Worm (Caenorhabditis elegans) whole organism, L1 larva: ENCODE measurements around the gene glod-4.

Source experiments
- C04F5.9 ChIP-seq: sonication (generic microtip); optimal IDR thresholded peaks from 2 replicates; lab custom pipeline; 2016; ENCODE audit warnings: missing genetic modification characterization, missing compliant biosample characterization
- C34B4.2 ChIP-seq: sonication (generic microtip); optimal IDR thresholded peaks from 2 replicates; lab custom pipeline; 2017; ENCODE audit warnings: mild to moderate bottlenecking, missing genetic modification characterization, missing compliant biosample characterization
- F16B12.6 ChIP-seq: fragments of 150-350 bp; optimal IDR thresholded peaks from 2 replicates; lab custom pipeline; 2014; ENCODE audit warnings: missing biosample characterization, missing genetic modification characterization
- ceh-8 ChIP-seq: fragments of 200-800 bp; sonication (Bioruptor generic); optimal IDR thresholded peaks from 2 replicates; lab custom pipeline; 2018; ENCODE audit warnings: mild to moderate bottlenecking, missing genetic modification characterization, moderate library complexity, missing compliant biosample characterization
- ceh-82 ChIP-seq, 3 experiments: fragments of 150-350 bp in 1 of 3; sonication (generic microtip) in 2 of 3; optimal IDR thresholded peaks; 2 replicates each; lab custom pipeline; 2014 to 2017; ENCODE audit warnings: missing biosample characterization in 3 of 3, missing genetic modification characterization in 3 of 3
- ceh-88 ChIP-seq: fragments of 200-800 bp; sonication (Bioruptor generic); IDR thresholded peaks from 2 replicates; pipeline ENCODE4 v1.3.6; 2022; ENCODE audit warnings: missing genetic modification characterization, missing compliant biosample characterization
- ceh-90 ChIP-seq: sonication (generic microtip); optimal IDR thresholded peaks from 2 replicates; lab custom pipeline; 2016; ENCODE audit warnings: missing genetic modification characterization, missing compliant biosample characterization
- dpl-1 ChIP-seq, 3 experiments: fragments of 150-350 bp in 2 of 3; sonication (generic microtip) in 1 of 3; optimal IDR thresholded peaks; 2 replicates each; lab custom pipeline; 2014 to 2017; ENCODE audit warnings: missing biosample characterization in 3 of 3, missing genetic modification characterization in 3 of 3, missing genetic modification reagents in 3 of 3
- efl-3 ChIP-seq: fragments of 200-800 bp; sonication (Bioruptor generic); optimal IDR thresholded peaks from 2 replicates; lab custom pipeline; 2018; ENCODE audit warnings: mild to moderate bottlenecking, missing genetic modification characterization, missing compliant biosample characterization
- fkh-10 ChIP-seq: sonication (generic microtip); optimal IDR thresholded peaks from 2 replicates; lab custom pipeline; 2017; ENCODE audit warnings: missing biosample characterization, missing genetic modification reagents, missing genetic modification characterization
- fos-1 ChIP-seq: fragments of 150-350 bp; optimal IDR thresholded peaks from 2 replicates; lab custom pipeline; 2014; ENCODE audit warnings: missing biosample characterization, missing genetic modification characterization
- hlh-17 ChIP-seq: fragments of 200-800 bp; sonication (Bioruptor generic); optimal IDR thresholded peaks from 2 replicates; lab custom pipeline; 2018; ENCODE audit warnings: missing genetic modification characterization, mild to moderate bottlenecking, missing compliant biosample characterization, moderate library complexity, borderline replicate concordance
- hpl-2 ChIP-seq: fragments of 150-350 bp; optimal IDR thresholded peaks from 2 replicates; lab custom pipeline; 2014; ENCODE audit warnings: missing biosample characterization, missing genetic modification reagents, missing genetic modification characterization
- lin-14 ChIP-seq: fragments of 200-800 bp; sonication (Bioruptor generic); optimal IDR thresholded peaks from 2 replicates; lab custom pipeline; 2018; ENCODE audit warnings: mild to moderate bottlenecking, missing genetic modification characterization, moderate library complexity, missing compliant biosample characterization
- lin-39 ChIP-seq: fragments of 150-350 bp; optimal IDR thresholded peaks from 2 replicates; lab custom pipeline; 2014; ENCODE audit warnings: missing biosample characterization, missing genetic modification reagents, missing genetic modification characterization
- lsy-2 ChIP-seq, 2 experiments: fragments of 150-350 bp; optimal IDR thresholded peaks; 2 replicates each; lab custom pipeline; 2014; ENCODE audit warnings: missing biosample characterization in 2 of 2, missing genetic modification characterization in 2 of 2
- mab-9 ChIP-seq: fragments of 200-800 bp; sonication (Bioruptor generic); IDR thresholded peaks from 2 replicates; pipeline ENCODE4 v1.3.6; 2022; ENCODE audit warnings: missing genetic modification reagents, missing genetic modification characterization, missing compliant biosample characterization
- mdl-1 ChIP-seq, 2 experiments: fragments of 150-350 bp; optimal IDR thresholded peaks; 2 replicates each; lab custom pipeline; 2014 to 2017; ENCODE audit warnings: missing biosample characterization in 2 of 2, missing genetic modification characterization in 2 of 2, inconsistent platforms in 1 of 2
- mef-2 ChIP-seq: fragments of 150-350 bp; optimal IDR thresholded peaks from 2 replicates; lab custom pipeline; 2014; ENCODE audit warnings: missing biosample characterization, missing genetic modification characterization
- nhr-11 ChIP-seq: fragments of 150-350 bp; optimal IDR thresholded peaks from 2 replicates; lab custom pipeline; 2014; ENCODE audit warnings: missing biosample characterization, missing genetic modification characterization
- nhr-20 ChIP-seq: sonication (generic microtip); optimal IDR thresholded peaks from 2 replicates; lab custom pipeline; 2016; ENCODE audit warnings: mild to moderate bottlenecking, missing genetic modification characterization, missing compliant biosample characterization
- nhr-237 ChIP-seq: fragments of 150-350 bp; optimal IDR thresholded peaks from 2 replicates; lab custom pipeline; 2014; ENCODE audit warnings: missing biosample characterization, missing genetic modification characterization
- nhr-28 ChIP-seq: fragments of 150-350 bp; optimal IDR thresholded peaks from 2 replicates; lab custom pipeline; 2014; ENCODE audit warnings: missing biosample characterization, missing genetic modification characterization
- nhr-71 ChIP-seq: sonication (generic microtip); optimal IDR thresholded peaks from 2 replicates; lab custom pipeline; 2016; ENCODE audit warnings: mild to moderate bottlenecking, missing genetic modification characterization, moderate library complexity, missing compliant biosample characterization
- nhr-77 ChIP-seq: fragments of 150-350 bp; optimal IDR thresholded peaks from 2 replicates; lab custom pipeline; 2014; ENCODE audit warnings: missing biosample characterization, missing genetic modification characterization
- nhr-84 ChIP-seq: sonication (generic microtip); optimal IDR thresholded peaks from 2 replicates; lab custom pipeline; 2017; ENCODE audit warnings: missing biosample characterization, missing genetic modification characterization
- pag-3 ChIP-seq: sonication (generic microtip); optimal IDR thresholded peaks from 2 replicates; lab custom pipeline; 2017; ENCODE audit warnings: missing genetic modification characterization, mild to moderate bottlenecking, missing compliant biosample characterization, antibody characterized with exemption, borderline replicate concordance; ENCODE audit not compliant: insufficient read depth
- pax-3 ChIP-seq: fragments of 200-800 bp; sonication (Bioruptor generic); optimal IDR thresholded peaks from 2 replicates; lab custom pipeline; 2018; ENCODE audit warnings: mild to moderate bottlenecking, missing genetic modification characterization, moderate library complexity, missing compliant biosample characterization
- rnt-1 ChIP-seq: sonication (generic microtip); optimal IDR thresholded peaks from 2 replicates; lab custom pipeline; 2016; ENCODE audit warnings: mild to moderate bottlenecking, missing genetic modification characterization, moderate library complexity, missing compliant biosample characterization
- skn-1 ChIP-seq: fragments of 150-350 bp; optimal IDR thresholded peaks from 2 replicates; lab custom pipeline; 2014; ENCODE audit warnings: missing biosample characterization, missing genetic modification characterization
- snpc-4 ChIP-seq: fragments of 150-350 bp; optimal IDR thresholded peaks from 2 replicates; lab custom pipeline; 2014; ENCODE audit warnings: missing biosample characterization, missing genetic modification characterization
- sox-4 ChIP-seq: sonication (generic microtip); optimal IDR thresholded peaks from 2 replicates; lab custom pipeline; 2016; ENCODE audit warnings: missing genetic modification characterization, missing compliant biosample characterization
- sptf-1 ChIP-seq: fragments of 150-350 bp; optimal IDR thresholded peaks from 2 replicates; lab custom pipeline; 2014; ENCODE audit warnings: missing biosample characterization, missing genetic modification characterization
- sup-37 ChIP-seq: fragments of 200-800 bp; sonication (Bioruptor generic); optimal IDR thresholded peaks from 2 replicates; lab custom pipeline; 2018; ENCODE audit warnings: mild to moderate bottlenecking, missing genetic modification characterization, missing compliant biosample characterization
- swsn-7 ChIP-seq: sonication (generic microtip); optimal IDR thresholded peaks from 2 replicates; lab custom pipeline; 2016; ENCODE audit warnings: missing genetic modification characterization, missing compliant biosample characterization
- tbx-2 ChIP-seq: sonication (generic microtip); optimal IDR thresholded peaks from 2 replicates; lab custom pipeline; 2016; ENCODE audit warnings: missing genetic modification characterization, missing compliant biosample characterization
- tlp-1 ChIP-seq: fragments of 150-350 bp; optimal IDR thresholded peaks from 2 replicates; lab custom pipeline; 2014; ENCODE audit warnings: missing biosample characterization, missing genetic modification characterization
- unc-62 ChIP-seq: fragments of 150-350 bp; optimal IDR thresholded peaks from 2 replicates; lab custom pipeline; 2014; ENCODE audit warnings: missing biosample characterization, missing genetic modification reagents, missing genetic modification characterization
- unc-98 ChIP-seq: fragments of 200-800 bp; sonication (Bioruptor generic); IDR thresholded peaks from 2 replicates; pipeline ENCODE4 v1.3.6; 2022; ENCODE audit warnings: missing genetic modification characterization, missing compliant biosample characterization
- vab-15 ChIP-seq: sonication (generic microtip); optimal IDR thresholded peaks from 2 replicates; lab custom pipeline; 2017; ENCODE audit warnings: missing genotype, mild to moderate bottlenecking, missing genetic modification characterization, missing compliant biosample characterization
- zag-1 ChIP-seq: fragments of 150-350 bp; optimal IDR thresholded peaks from 2 replicates; lab custom pipeline; 2014; ENCODE audit warnings: missing biosample characterization, missing genetic modification characterization
- zip-4 ChIP-seq: fragments of 200-800 bp; sonication (Bioruptor generic); optimal IDR thresholded peaks from 2 replicates; lab custom pipeline; 2018; ENCODE audit warnings: mild to moderate bottlenecking, missing genetic modification characterization, moderate library complexity, missing compliant biosample characterization
- ztf-11 ChIP-seq, 2 experiments: sonication (generic microtip); optimal IDR thresholded peaks; 2 replicates each; lab custom pipeline; 2016 to 2017; ENCODE audit warnings: missing genetic modification characterization in 2 of 2, missing biosample characterization in 1 of 2, missing compliant biosample characterization in 1 of 2
- ztf-4 ChIP-seq: fragments of 150-350 bp; optimal IDR thresholded peaks from 2 replicates; lab custom pipeline; 2014; ENCODE audit warnings: missing biosample characterization, missing genetic modification characterization

glod-4 gene

DNA sequence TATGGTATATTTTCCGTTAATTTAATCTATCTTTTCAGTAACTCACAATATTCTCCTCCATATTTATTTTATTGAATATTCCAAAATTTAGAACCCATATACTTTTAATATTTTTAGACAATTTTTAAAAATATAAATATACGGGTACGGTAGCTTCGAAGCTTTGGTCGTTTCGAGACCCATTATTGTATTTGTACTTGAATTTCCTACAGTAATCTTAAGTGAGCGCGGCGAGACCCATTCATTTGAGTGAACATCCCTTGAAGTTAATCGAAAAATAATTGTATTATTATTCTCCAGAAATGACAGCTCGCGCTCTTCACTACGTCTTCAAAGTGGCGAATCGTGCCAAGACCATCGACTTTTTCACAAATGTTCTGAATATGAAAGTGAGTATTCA lies at the start of gene glod-4:
Gene glod-4, plus strand, starts transcription at position 301 of the 400 bp plus-strand sequence.
- TF ChIP-seq nhr-71 (tag; lab: Kevin White, UChicago) = no peak
- no peak for TF ChIP-seq dpl-1 (GFP tag; optimal IDR thresholded peaks at IDR 0.05; lab: Kevin White, UChicago)
- no peak for TF ChIP-seq pax-3 (tag; lab: Kevin White, UChicago)
- no peak for TF ChIP-seq ceh-90
- TF ChIP-seq C34B4.2 = no peak
- TF ChIP-seq ztf-11 (tag; optimal IDR thresholded peaks at IDR 0.05; lab: Kevin White, UChicago) = no peak
- no peak for TF ChIP-seq F16B12.6 (tag; lab: Kevin White, UChicago)
- TF ChIP-seq unc-62 (GFP tag; lab: Kevin White, UChicago) = no peak
- no peak for TF ChIP-seq swsn-7 (tag; lab: Kevin White, UChicago)
- no peak for TF ChIP-seq hlh-17 (GFP tag; lab: Kevin White, UChicago)
- no peak for TF ChIP-seq zag-1 (tag; lab: Kevin White, UChicago)
- no peak for TF ChIP-seq nhr-237
- TF ChIP-seq fkh-10 (GFP tag; lab: Kevin White, UChicago) = no peak
- no peak for TF ChIP-seq tbx-2 (tag; lab: Kevin White, UChicago)
- no peak for TF ChIP-seq rnt-1 (tag; lab: Kevin White, UChicago)
- no peak for TF ChIP-seq mdl-1 (tag; optimal IDR thresholded peaks at IDR 0.05; lab: Kevin White, UChicago)
- no peak for TF ChIP-seq sup-37
- TF ChIP-seq C04F5.9 (tag; lab: Kevin White, UChicago) = no peak
- TF ChIP-seq pag-3 = no peak
- no peak for TF ChIP-seq zip-4 (GFP tag; lab: Kevin White, UChicago)

DNA sequence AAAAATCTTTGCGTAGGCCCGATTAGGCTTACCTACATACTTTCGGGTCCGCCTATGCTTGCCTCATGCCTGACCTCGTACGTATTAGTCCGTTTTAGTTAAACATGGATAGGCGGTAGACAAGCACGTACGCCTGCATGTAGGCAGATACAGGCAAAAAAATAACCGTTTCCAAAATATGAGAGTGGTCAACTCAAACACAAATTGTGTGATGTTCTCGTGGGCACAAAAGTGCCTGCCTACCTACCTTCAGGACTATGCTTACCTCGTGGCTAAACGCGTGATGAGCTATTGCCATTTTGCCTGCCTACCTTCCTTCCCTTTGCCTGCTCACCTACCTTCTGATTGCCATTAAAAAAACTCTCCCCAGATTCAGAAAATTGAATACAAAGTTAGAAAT lies 46.8 kb upstream of the glod-4 start:
- no peak for TF ChIP-seq skn-1 (tag; lab: Kevin White, UChicago)

DNA sequence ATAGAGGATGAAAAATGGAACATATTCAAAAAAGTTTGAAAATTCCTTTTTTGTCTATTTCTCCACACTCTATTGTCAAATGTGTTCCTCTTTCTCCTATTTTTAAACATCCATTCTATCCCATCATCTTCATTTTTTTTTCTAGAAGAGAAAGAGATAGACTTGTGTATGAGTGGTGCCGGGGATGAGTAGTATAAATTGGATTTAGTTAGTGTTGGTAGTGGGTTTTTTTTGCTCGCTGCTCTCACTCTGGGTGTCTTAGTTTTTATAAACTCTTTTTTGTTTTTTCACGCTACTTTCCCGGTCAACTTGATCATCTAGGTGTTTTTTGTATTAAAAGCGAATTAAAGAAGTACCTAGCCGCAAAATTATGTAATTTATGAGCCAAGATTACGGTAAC lies 46.2 kb upstream of the glod-4 start:
- TF ChIP-seq lin-14 (GFP tag; lab: Kevin White, UChicago) (peak; percentile 28), swsn-7 (tag; lab: Kevin White, UChicago) (no peak), nhr-71 (tag; lab: Kevin White, UChicago) (no peak), C04F5.9 (tag; lab: Kevin White, UChicago) (no peak), fos-1 (tag; lab: Kevin White, UChicago) (no peak)

DNA sequence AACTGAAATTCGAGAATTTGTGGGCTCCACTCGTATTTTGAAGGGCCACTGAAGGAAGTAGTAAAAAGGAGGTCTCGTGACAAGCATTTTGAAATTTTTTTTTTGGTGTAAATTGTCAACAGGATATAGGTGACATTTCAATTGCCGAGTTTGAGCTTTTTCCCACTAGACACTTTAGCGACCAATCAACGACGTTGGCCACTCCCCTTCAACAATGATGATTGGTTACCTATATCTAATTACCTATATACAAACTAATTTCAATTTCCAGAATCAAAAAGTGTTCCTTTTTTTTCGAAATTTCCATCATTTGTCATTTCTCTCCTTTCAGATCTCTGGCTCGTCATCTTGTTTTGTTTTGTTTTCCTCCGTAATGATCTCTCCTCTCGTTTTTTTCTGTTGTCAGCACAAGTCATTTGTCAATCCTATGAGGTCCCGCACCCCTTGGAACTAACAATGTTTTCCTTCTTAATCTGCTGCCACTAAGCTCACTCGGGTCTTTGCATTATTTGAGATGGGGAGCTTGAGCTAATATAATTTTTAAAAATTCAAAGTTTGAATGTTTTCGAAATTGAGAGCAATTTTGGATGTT lies 45.4 kb upstream of the glod-4 start:
- TF ChIP-seq nhr-20 (tag; lab: Kevin White, UChicago) = no peak
- no peak for TF ChIP-seq lsy-2 (tag; optimal IDR thresholded peaks at IDR 0.05; lab: Kevin White, UChicago)
- no peak for TF ChIP-seq vab-15 (tag; lab: Kevin White, UChicago)
- TF ChIP-seq lin-39 (tag; lab: Kevin White, UChicago) = no peak
- TF ChIP-seq fkh-10 (GFP tag; lab: Kevin White, UChicago) = no peak
- TF ChIP-seq fos-1 (tag; lab: Kevin White, UChicago) = no peak
- TF ChIP-seq, all 84 proteins: peak for 0

DNA sequence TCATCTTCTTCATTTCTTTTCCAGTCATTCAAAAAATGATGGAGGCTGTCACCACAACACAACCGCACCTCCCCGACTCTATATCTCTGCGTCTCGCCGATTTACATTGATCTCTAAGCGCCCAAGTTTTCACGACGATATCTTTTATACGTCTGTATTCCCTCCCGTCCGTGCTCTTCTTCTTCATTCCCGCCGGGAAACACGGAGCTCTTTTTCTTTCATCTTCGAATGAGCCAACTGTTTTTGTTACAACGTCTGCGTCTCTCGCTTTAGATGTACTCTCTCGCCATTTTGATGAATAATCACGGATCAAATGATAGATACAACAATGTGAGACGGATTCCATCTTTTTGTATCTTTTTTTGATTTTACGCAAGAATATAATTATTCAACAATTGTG lies 39.8 kb upstream of the glod-4 start:
- TF ChIP-seq ceh-88 (GFP tag; lab: Robert Waterston, UW) (no peak), nhr-77 (tag; lab: Kevin White, UChicago) (no peak), sptf-1 (tag; lab: Kevin White, UChicago) (no peak), ceh-82 (tag; optimal IDR thresholded peaks at IDR 0.05; lab: Kevin White, UChicago) (no peak), unc-98 (GFP tag; lab: Robert Waterston, UW) (peak; percentile 50), ceh-8 (no peak), C34B4.2 (no peak), nhr-84 (tag; lab: Kevin White, UChicago) (no peak), nhr-11 (tag; lab: Kevin White, UChicago) (peak; percentile 2), zip-4 (GFP tag; lab: Kevin White, UChicago) (no peak), nhr-28 (no peak), mab-9 (GFP tag; lab: Robert Waterston, UW) (no peak), ceh-90 (no peak), snpc-4 (tag; lab: Kevin White, UChicago) (no peak), lsy-2 (tag; optimal IDR thresholded peaks at IDR 0.05; lab: Kevin White, UChicago) (peak; percentile 33 to 37), mef-2 (tag; lab: Kevin White, UChicago) (no peak), skn-1 (tag; lab: Kevin White, UChicago) (no peak), rnt-1 (tag; lab: Kevin White, UChicago) (peak; percentile 81), tlp-1 (tag; lab: Kevin White, UChicago) (no peak), hpl-2 (GFP tag; lab: Kevin White, UChicago) (no peak), ztf-4 (tag; lab: Kevin White, UChicago) (no peak), sox-4 (tag; lab: Kevin White, UChicago) (no peak), efl-3 (no peak)
